Worm (Caenorhabditis elegans) whole organism, late embryonic: ENCODE results near the gene him-10.

Source experiments
- C08G9.2 ChIP-seq: sonication (generic microtip); optimal IDR thresholded peaks from 2 replicates; lab custom pipeline; 2016; ENCODE audit warnings: mild to moderate bottlenecking, missing genetic modification characterization, moderate library complexity, missing compliant biosample characterization
- K02D7.2 ChIP-seq: sonication (generic microtip); optimal IDR thresholded peaks from 2 replicates; lab custom pipeline; 2017; ENCODE audit warnings: mild to moderate bottlenecking, missing genetic modification characterization, missing compliant biosample characterization
- T23F11.4 ChIP-seq: fragments of 200-800 bp; sonication (Bioruptor generic); optimal IDR thresholded peaks from 2 replicates; lab custom pipeline; 2018; ENCODE audit warnings: mild to moderate bottlenecking, missing genetic modification characterization, missing compliant biosample characterization
- Y22D7AL.16 ChIP-seq: sonication (generic microtip); optimal IDR thresholded peaks from 2 replicates; lab custom pipeline; 2016; ENCODE audit warnings: missing genetic modification characterization, missing compliant biosample characterization
- ceh-14 ChIP-seq: sonication (generic microtip); optimal IDR thresholded peaks from 2 replicates; lab custom pipeline; 2016; ENCODE audit warnings: missing genotype, missing genetic modification characterization, missing compliant biosample characterization
- ceh-19 ChIP-seq: fragments of 200-800 bp; sonication (Bioruptor generic); optimal IDR thresholded peaks from 2 replicates; lab custom pipeline; 2018; ENCODE audit warnings: mild to moderate bottlenecking, missing genetic modification characterization, missing compliant biosample characterization
- ceh-22 ChIP-seq: sonication (generic microtip); optimal IDR thresholded peaks from 2 replicates; lab custom pipeline; 2017; ENCODE audit warnings: missing biosample characterization, missing genetic modification characterization
- ceh-31 ChIP-seq: sonication (generic microtip); optimal IDR thresholded peaks from 2 replicates; lab custom pipeline; 2016; ENCODE audit warnings: missing genetic modification characterization, missing compliant biosample characterization
- ceh-34 ChIP-seq: sonication (generic microtip); optimal IDR thresholded peaks from 2 replicates; lab custom pipeline; 2016; ENCODE audit warnings: mild to moderate bottlenecking, missing genetic modification characterization, missing compliant biosample characterization
- ceh-45 ChIP-seq: fragments of 200-800 bp; sonication (Bioruptor generic); IDR thresholded peaks from 2 replicates; pipeline ENCODE4 v1.3.6; 2022; ENCODE audit warnings: missing genetic modification reagents, missing genetic modification characterization, missing compliant biosample characterization
- ceh-9 ChIP-seq: sonication (generic microtip); optimal IDR thresholded peaks from 2 replicates; lab custom pipeline; 2016; ENCODE audit warnings: mild to moderate bottlenecking, missing genetic modification characterization, inconsistent platforms, missing compliant biosample characterization
- dve-1 ChIP-seq: sonication (generic microtip); optimal IDR thresholded peaks from 2 replicates; lab custom pipeline; 2017; ENCODE audit warnings: antibody characterized with exemption, mild to moderate bottlenecking, missing genetic modification characterization, missing compliant biosample characterization
- elt-4 ChIP-seq: sonication (generic microtip); optimal IDR thresholded peaks from 2 replicates; lab custom pipeline; 2016; ENCODE audit warnings: missing genetic modification characterization, missing compliant biosample characterization
- fax-1 ChIP-seq: sonication (generic microtip); optimal IDR thresholded peaks from 2 replicates; lab custom pipeline; 2016; ENCODE audit warnings: missing genotype, missing genetic modification characterization, missing compliant biosample characterization
- fkh-10 ChIP-seq: fragments of 150-350 bp; optimal IDR thresholded peaks from 2 replicates; lab custom pipeline; 2014; ENCODE audit warnings: missing biosample characterization, missing genetic modification reagents, missing genetic modification characterization
- fkh-6 ChIP-seq: sonication (generic microtip); optimal IDR thresholded peaks from 2 replicates; lab custom pipeline; 2016; ENCODE audit warnings: missing genetic modification characterization, missing compliant biosample characterization
- hlh-15 ChIP-seq: sonication (generic microtip); optimal IDR thresholded peaks from 2 replicates; lab custom pipeline; 2016; ENCODE audit warnings: missing genetic modification characterization, missing compliant biosample characterization
- hlh-6 ChIP-seq: sonication (generic microtip); optimal IDR thresholded peaks from 2 replicates; lab custom pipeline; 2016; ENCODE audit warnings: missing genotype, missing genetic modification characterization, missing compliant biosample characterization
- lim-6 ChIP-seq: sonication (generic microtip); optimal IDR thresholded peaks from 2 replicates; lab custom pipeline; 2016; ENCODE audit warnings: missing genetic modification characterization, missing compliant biosample characterization
- lin-11 ChIP-seq: fragments of 200-800 bp; sonication (Bioruptor generic); optimal IDR thresholded peaks from 2 replicates; lab custom pipeline; 2018; ENCODE audit warnings: mild to moderate bottlenecking, missing genetic modification characterization, missing compliant biosample characterization
- mec-3 ChIP-seq: sonication (generic microtip); optimal IDR thresholded peaks from 2 replicates; lab custom pipeline; 2016; ENCODE audit warnings: borderline replicate concordance, missing genetic modification characterization, missing compliant biosample characterization
- nfya-1 ChIP-seq: sonication (generic microtip); optimal IDR thresholded peaks from 2 replicates; lab custom pipeline; 2017; ENCODE audit warnings: missing genetic modification characterization, mild to moderate bottlenecking, missing compliant biosample characterization, antibody characterized with exemption, moderate library complexity
- nhr-11 ChIP-seq: fragments of 150-350 bp; optimal IDR thresholded peaks from 2 replicates; lab custom pipeline; 2014; ENCODE audit warnings: missing biosample characterization, missing genetic modification characterization
- nhr-232 ChIP-seq: sonication (generic microtip); optimal IDR thresholded peaks from 2 replicates; lab custom pipeline; 2016; ENCODE audit warnings: missing genetic modification characterization, missing compliant biosample characterization
- npax-4 ChIP-seq: sonication (generic microtip); optimal IDR thresholded peaks from 2 replicates; lab custom pipeline; 2016; ENCODE audit warnings: missing genetic modification characterization, missing compliant biosample characterization
- odd-2 ChIP-seq: sonication (generic microtip); optimal IDR thresholded peaks from 2 replicates; lab custom pipeline; 2017; ENCODE audit warnings: antibody characterized with exemption, mild to moderate bottlenecking, missing genetic modification characterization, missing compliant biosample characterization
- pax-1 ChIP-seq: fragments of 150-350 bp; optimal IDR thresholded peaks from 2 replicates; lab custom pipeline; 2014; ENCODE audit warnings: missing biosample characterization, missing genetic modification characterization
- ref-2 ChIP-seq: sonication (generic microtip); optimal IDR thresholded peaks from 2 replicates; lab custom pipeline; 2016; ENCODE audit warnings: missing genetic modification characterization, missing compliant biosample characterization
- rnt-1 ChIP-seq: sonication (generic microtip); optimal IDR thresholded peaks from 2 replicates; lab custom pipeline; 2016; ENCODE audit warnings: missing genetic modification characterization, missing compliant biosample characterization
- sox-2 ChIP-seq: fragments of 200-800 bp; sonication (Bioruptor generic); IDR thresholded peaks from 2 replicates; pipeline ENCODE4 v1.3.6; 2022; ENCODE audit warnings: missing genetic modification reagents, missing genetic modification characterization, missing compliant biosample characterization
- sox-4 ChIP-seq: sonication (generic microtip); optimal IDR thresholded peaks from 2 replicates; lab custom pipeline; 2017; ENCODE audit warnings: mild to moderate bottlenecking, missing genetic modification characterization, inconsistent platforms, missing compliant biosample characterization
- tbx-7 ChIP-seq: sonication (generic microtip); optimal IDR thresholded peaks from 2 replicates; lab custom pipeline; 2016; ENCODE audit warnings: missing genotype, missing genetic modification characterization, missing compliant biosample characterization
- unc-3 ChIP-seq, 2 experiments: fragments of 200-800 bp in 1 of 2; sonication (Bioruptor generic) in 1 of 2; sonication (generic microtip) in 1 of 2; conservative IDR thresholded peaks in 1 of 2; optimal IDR thresholded peaks in 1 of 2; 2 replicates each; pipeline versions ENCODE4 v1.3.6 to Lab custom; 2016 to 2022; ENCODE audit warnings: missing compliant biosample characterization in 2 of 2, missing genetic modification characterization in 2 of 2, missing genetic modification reagents in 1 of 2
- unc-42 ChIP-seq: sonication (generic microtip); optimal IDR thresholded peaks from 2 replicates; lab custom pipeline; 2016; ENCODE audit warnings: missing genotype, missing genetic modification characterization, missing compliant biosample characterization
- unc-55 ChIP-seq: sonication (generic microtip); optimal IDR thresholded peaks from 2 replicates; lab custom pipeline; 2017; ENCODE audit warnings: missing biosample characterization, missing genetic modification reagents, missing genetic modification characterization

Gene him-10

DNA sequence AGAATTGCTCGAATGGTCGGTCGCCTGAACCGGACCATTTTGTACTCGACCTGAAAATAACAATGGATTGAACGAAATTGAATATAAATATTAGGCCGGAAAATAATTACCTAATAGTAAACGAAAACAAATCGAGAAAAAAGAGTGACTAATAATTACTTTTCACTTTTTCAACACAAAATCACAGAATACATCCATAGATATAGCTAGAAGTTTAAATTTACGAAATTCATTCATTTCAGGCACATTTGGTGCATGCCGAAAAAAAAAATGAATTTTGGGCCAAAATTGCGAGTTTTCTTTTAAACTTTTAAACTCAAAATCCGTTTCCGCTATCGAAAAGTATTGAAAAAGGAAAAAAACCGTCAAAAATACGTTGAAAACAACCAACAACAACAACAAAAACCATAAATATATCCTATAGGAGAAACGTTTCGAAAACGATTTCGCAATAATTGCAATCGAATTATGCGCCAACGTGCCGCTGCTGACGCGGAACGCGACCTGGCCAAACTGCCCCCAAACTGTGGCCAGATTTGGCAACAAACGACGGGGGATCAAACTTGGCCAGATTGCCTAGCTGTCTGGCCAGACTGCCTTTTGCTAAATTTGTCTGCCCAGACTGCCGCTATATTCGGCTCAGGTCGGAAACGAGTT lies 17.7 kb upstream of the him-10 start, which contains the start of gene Y37B11A.3:
Gene Y37B11A.3 (minus strand): TSS at position 51 of the 657 bp plus-strand sequence.
- TF ChIP-seq ceh-22 (tag; lab: Kevin White, UChicago) (no peak), fkh-6 (tag; lab: Kevin White, UChicago) (peak; percentile 23), fax-1 (tag; lab: Kevin White, UChicago) (no peak), ceh-31 (tag; lab: Kevin White, UChicago) (peak; percentile 30), ceh-34 (tag; lab: Kevin White, UChicago) (no peak), dve-1 (tag; lab: Kevin White, UChicago) (no peak), ref-2 (tag; lab: Kevin White, UChicago) (peak; percentile 69), nfya-1 (tag; lab: Kevin White, UChicago) (peak; percentile 37), unc-55 (peak; percentile 43), lim-6 (no peak)
- TF ChIP-seq, all 69 proteins: peak for 5

DNA sequence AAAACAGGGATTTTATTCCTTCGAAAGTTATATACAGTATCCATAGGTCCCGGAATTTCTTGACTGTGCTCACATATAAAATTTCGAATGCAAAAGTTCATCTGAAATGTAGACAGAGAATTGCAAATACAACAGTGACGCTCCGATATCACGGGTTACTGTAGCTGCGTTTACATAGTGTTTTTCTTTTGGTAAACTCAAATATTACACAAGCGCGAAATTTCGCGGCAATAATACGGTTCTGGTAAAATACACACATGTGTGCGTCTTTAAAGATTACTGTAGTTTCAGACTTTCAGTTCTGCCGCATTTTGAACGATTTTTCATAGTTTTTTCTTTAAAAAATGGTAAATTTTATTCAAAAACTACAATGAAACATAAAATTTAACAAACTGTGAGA lies 12.5 kb upstream of the him-10 start, which contains the start of gene rev-3:
Gene rev-3 (minus strand): TSS at position 101 of the 400 bp plus-strand sequence.
- TF ChIP-seq unc-3 (GFP tag; conservative IDR thresholded peaks at IDR 0.05; lab: Robert Waterston, UW) (no peak), unc-3 (tag; optimal IDR thresholded peaks at IDR 0.05; lab: Kevin White, UChicago) (no peak), ceh-45 (GFP tag; lab: Robert Waterston, UW) (no peak), T23F11.4 (GFP tag; lab: Kevin White, UChicago) (no peak), elt-4 (tag; lab: Kevin White, UChicago) (no peak), Y22D7AL.16 (no peak), unc-42 (tag; lab: Kevin White, UChicago) (no peak)
- TF ChIP-seq, all 69 proteins: peak for 0

DNA sequence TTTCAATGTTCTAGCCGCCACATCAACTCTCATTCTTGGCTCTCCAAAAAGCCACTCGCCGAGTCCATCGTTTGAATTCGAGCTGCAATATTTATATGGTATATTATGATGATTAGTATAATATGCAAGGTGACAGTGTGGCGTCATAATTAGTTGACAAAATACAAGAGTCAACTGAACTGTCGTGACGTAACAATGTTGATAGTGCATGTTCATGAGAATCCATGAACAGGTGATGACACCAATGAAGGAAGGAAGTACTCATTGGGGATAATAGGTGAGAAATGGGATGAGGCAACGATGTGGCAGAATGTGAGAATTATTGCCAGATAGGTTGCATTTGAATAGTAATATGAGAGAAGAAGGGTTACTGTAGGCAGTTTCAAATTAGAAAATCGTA lies 8.1 kb upstream of the him-10 start:
- TF ChIP-seq ceh-9 (tag; lab: Kevin White, UChicago), result no peak
- no peak for TF ChIP-seq fkh-10 (GFP tag; lab: Kevin White, UChicago)
- TF ChIP-seq pax-1 (tag; lab: Kevin White, UChicago), result no peak
- TF ChIP-seq C08G9.2, result no peak
- no peak for TF ChIP-seq fax-1 (tag; lab: Kevin White, UChicago)
- TF ChIP-seq odd-2 (tag; lab: Kevin White, UChicago), result no peak
- TF ChIP-seq ceh-45 (GFP tag; lab: Robert Waterston, UW), result no peak
- TF ChIP-seq lin-11 (tag; lab: Kevin White, UChicago), result no peak
- TF ChIP-seq nhr-232 (tag; lab: Kevin White, UChicago), result no peak
- TF ChIP-seq sox-4 (tag; lab: Kevin White, UChicago), result no peak

DNA sequence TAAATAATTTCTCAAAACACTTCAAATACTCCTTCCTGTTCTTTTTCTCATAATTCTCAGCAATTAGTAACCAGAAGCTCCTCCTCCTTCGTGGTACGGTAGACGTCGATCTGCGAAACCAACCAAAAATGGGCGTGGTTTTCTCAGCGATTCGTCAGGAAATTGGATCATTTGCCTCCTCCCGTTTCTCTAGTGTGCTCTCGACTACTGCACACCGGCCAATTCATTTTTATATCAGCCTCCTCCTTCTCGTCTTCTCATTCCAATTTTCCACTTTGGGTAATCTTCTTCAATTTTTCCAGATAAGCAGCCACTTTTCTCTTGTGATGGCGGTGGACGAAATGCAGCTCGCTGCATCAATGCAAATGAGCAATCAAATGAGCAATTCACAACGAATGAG lies 4.3 kb upstream of the him-10 start, which contains the start of gene ceh-10:
Gene ceh-10 (plus strand): TSS at position 301 of the 400 bp plus-strand sequence.
- no peak for TF ChIP-seq npax-4 (tag; lab: Kevin White, UChicago)
- TF ChIP-seq mec-3, result no peak

DNA sequence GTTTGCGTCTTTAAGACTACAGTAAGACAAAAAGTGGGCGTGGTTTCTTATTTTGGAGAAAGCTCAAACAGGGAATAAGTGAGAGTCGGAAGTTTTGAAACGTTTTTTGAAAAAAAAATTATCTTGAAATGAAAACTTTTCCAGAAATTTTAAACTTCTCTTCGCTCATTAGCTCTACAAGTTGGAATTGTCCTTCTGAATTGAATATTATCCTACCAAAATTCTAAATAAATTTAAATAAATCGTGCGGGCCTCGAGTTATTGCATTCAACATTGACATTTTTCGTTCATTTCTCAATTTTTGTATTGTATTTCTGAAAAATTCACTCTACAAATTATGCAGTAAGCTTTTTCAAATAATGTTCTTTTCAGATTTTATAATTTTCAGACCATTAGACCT lies 2.2 kb downstream of the him-10 start, which contains the start of gene R12B2.3:
Gene R12B2.3 (plus strand): TSS at position 301 of the 400 bp plus-strand sequence.
- no peak for TF ChIP-seq fkh-6 (tag; lab: Kevin White, UChicago)
- TF ChIP-seq sox-4 (tag; lab: Kevin White, UChicago), result no peak
- no peak for TF ChIP-seq hlh-15 (tag; lab: Kevin White, UChicago)
- TF ChIP-seq ceh-45 (GFP tag; lab: Robert Waterston, UW), result no peak
- no peak for TF ChIP-seq K02D7.2 (tag; lab: Kevin White, UChicago)
- no peak for TF ChIP-seq rnt-1 (tag; lab: Kevin White, UChicago)
- no peak for TF ChIP-seq fkh-10 (GFP tag; lab: Kevin White, UChicago)
- TF ChIP-seq hlh-6 (tag; lab: Kevin White, UChicago), result no peak
- TF ChIP-seq ceh-19 (GFP tag; lab: Kevin White, UChicago), result no peak
- no peak for TF ChIP-seq nhr-11 (tag; lab: Kevin White, UChicago)
- TF ChIP-seq ceh-14, result no peak
- no peak for TF ChIP-seq tbx-7
- TF ChIP-seq ceh-34 (tag; lab: Kevin White, UChicago), result no peak
- TF ChIP-seq sox-2 (GFP tag; lab: Robert Waterston, UW), result no peak
